Worm (Caenorhabditis elegans) whole organism, early embryonic: ENCODE results near the gene K01A6.4.

Experiments used
- B0310.2 ChIP-seq: sonication (generic microtip); optimal IDR thresholded peaks from 2 replicates; lab custom pipeline; 2016; ENCODE audit warnings: mild to moderate bottlenecking, missing genetic modification characterization, missing compliant biosample characterization
- F13C5.2 ChIP-seq: sonication (generic microtip); optimal IDR thresholded peaks from 2 replicates; lab custom pipeline; 2017; ENCODE audit warnings: mild to moderate bottlenecking, missing genetic modification characterization, inconsistent platforms, missing compliant biosample characterization
- aly-1 ChIP-seq: sonication (generic microtip); optimal IDR thresholded peaks from 2 replicates; lab custom pipeline; 2016; ENCODE audit warnings: missing genetic modification characterization, missing compliant biosample characterization
- ama-1 ChIP-seq: fragments of 150-350 bp; optimal IDR thresholded peaks from 2 replicates; lab custom pipeline; 2014
- ceh-13 ChIP-seq: fragments of 200-800 bp; sonication (Bioruptor generic); optimal IDR thresholded peaks from 2 replicates; lab custom pipeline; 2018; ENCODE audit warnings: mild to moderate bottlenecking, missing genetic modification characterization, missing compliant biosample characterization
- ceh-36 ChIP-seq: sonication (generic microtip); optimal IDR thresholded peaks from 2 replicates; lab custom pipeline; 2016; ENCODE audit warnings: missing genetic modification characterization, inconsistent platforms, missing compliant biosample characterization
- ets-7 ChIP-seq: sonication (generic microtip); optimal IDR thresholded peaks from 2 replicates; lab custom pipeline; 2016; ENCODE audit warnings: missing genotype, missing genetic modification characterization, missing compliant biosample characterization
- flt-1 ChIP-seq: fragments of 200-800 bp; sonication (Bioruptor generic); IDR thresholded peaks from 2 replicates; pipeline ENCODE4 v1.3.6; 2022; ENCODE audit warnings: missing genetic modification characterization, missing compliant biosample characterization
- hmbx-1 ChIP-seq: sonication (generic microtip); optimal IDR thresholded peaks from 2 replicates; lab custom pipeline; 2016; ENCODE audit warnings: mild to moderate bottlenecking, missing genetic modification characterization, missing compliant biosample characterization
- hmg-4 ChIP-seq: fragments of 200-800 bp; sonication (Bioruptor generic); optimal IDR thresholded peaks from 2 replicates; lab custom pipeline; 2018; ENCODE audit warnings: mild to moderate bottlenecking, missing genetic modification characterization, missing compliant biosample characterization
- hnd-1 ChIP-seq: sonication (generic microtip); optimal IDR thresholded peaks from 2 replicates; lab custom pipeline; 2016; ENCODE audit warnings: missing genetic modification characterization, missing compliant biosample characterization
- pes-1 ChIP-seq: fragments of 200-800 bp; sonication (Bioruptor generic); IDR thresholded peaks from 2 replicates; pipeline ENCODE4 v1.3.6; 2022; ENCODE audit warnings: missing genetic modification reagents, missing genetic modification characterization, missing compliant biosample characterization
- scrt-1 ChIP-seq: fragments of 200-800 bp; sonication (Bioruptor generic); IDR thresholded peaks from 2 replicates; pipeline ENCODE4 v1.3.6; 2022; ENCODE audit warnings: missing genetic modification characterization, missing compliant biosample characterization
- sea-1 ChIP-seq: fragments of 200-800 bp; sonication (Bioruptor generic); conservative IDR thresholded peaks from 2 replicates; pipeline ENCODE4 v1.3.6; 2022; ENCODE audit warnings: missing genetic modification characterization, missing compliant biosample characterization
- tbx-11 ChIP-seq: fragments of 200-800 bp; sonication (Bioruptor generic); IDR thresholded peaks from 2 replicates; pipeline ENCODE4 v1.3.6; 2022; ENCODE audit warnings: missing genetic modification characterization, missing compliant biosample characterization
- tbx-37 ChIP-seq: fragments of 200-800 bp; sonication (Bioruptor generic); conservative IDR thresholded peaks from 2 replicates; pipeline ENCODE4 v1.3.6; 2022; ENCODE audit warnings: missing genetic modification reagents, missing genetic modification characterization, missing compliant biosample characterization
- tra-4 ChIP-seq: sonication (generic microtip); optimal IDR thresholded peaks from 2 replicates; lab custom pipeline; 2017; ENCODE audit warnings: missing genetic modification characterization, missing compliant biosample characterization

K01A6.4 gene

ce11 chrIV:11716414-11716813 is 23.7 kb downstream of the K01A6.4 start:
- no peak for TF ChIP-seq tra-4 (tag; lab: Kevin White, UChicago)
- no peak for TF ChIP-seq ets-7
- no peak for TF ChIP-seq hmg-4 (GFP tag; lab: Kevin White, UChicago)
- TF ChIP-seq hmbx-1 (tag; lab: Kevin White, UChicago) = no peak
- TF ChIP-seq flt-1 = no peak
- TF ChIP-seq tbx-11 = no peak
- TF ChIP-seq F13C5.2 (tag; lab: Kevin White, UChicago) = no peak
- TF ChIP-seq B0310.2 (tag; lab: Kevin White, UChicago) = no peak
- TF ChIP-seq ceh-13 (GFP tag; lab: Kevin White, UChicago) = no peak
- no peak for TF ChIP-seq ceh-36 (tag; lab: Kevin White, UChicago)
- TF ChIP-seq scrt-1 (GFP tag; lab: Robert Waterston, UW) = no peak
- no peak for TF ChIP-seq pes-1 (GFP tag; lab: Robert Waterston, UW)
- TF ChIP-seq sea-1 (GFP tag; lab: Robert Waterston, UW) = no peak
- TF ChIP-seq tbx-37 (GFP tag; lab: Robert Waterston, UW) = no peak
- TF ChIP-seq ama-1 (lab: Kevin White, UChicago) = no peak
- TF ChIP-seq hnd-1 (tag; lab: Kevin White, UChicago) = no peak
- TF ChIP-seq aly-1 = no peak

- no peak for TF ChIP-seq ama-1 (lab: Kevin White, UChicago)
- TF ChIP-seq tra-4 (tag; lab: Kevin White, UChicago) = no peak
Measured at ce11 chrIV:11714739-11715138, 25.4 kb downstream of the K01A6.4 start, which contains the start of gene magi-1. magi-1 (plus strand) TSS chrIV:11715039.

ce11 chrIV:11713289-11713688 is 26.8 kb downstream of the K01A6.4 start:
- TF ChIP-seq scrt-1 (GFP tag; lab: Robert Waterston, UW) = no peak
- TF ChIP-seq hnd-1 (tag; lab: Kevin White, UChicago) = no peak
- no peak for TF ChIP-seq tbx-37 (GFP tag; lab: Robert Waterston, UW)
- TF ChIP-seq aly-1 = no peak
- TF ChIP-seq pes-1 (GFP tag; lab: Robert Waterston, UW) = no peak
- TF ChIP-seq tra-4 (tag; lab: Kevin White, UChicago) = no peak
- TF ChIP-seq ama-1 (lab: Kevin White, UChicago) = no peak
- TF ChIP-seq tbx-11 = no peak
- no peak for TF ChIP-seq hmbx-1 (tag; lab: Kevin White, UChicago)
- TF ChIP-seq flt-1 = no peak
- TF ChIP-seq ceh-13 (GFP tag; lab: Kevin White, UChicago) = no peak
- TF ChIP-seq ets-7 = no peak
- no peak for TF ChIP-seq F13C5.2 (tag; lab: Kevin White, UChicago)
- TF ChIP-seq ceh-36 (tag; lab: Kevin White, UChicago) = no peak
- TF ChIP-seq B0310.2 (tag; lab: Kevin White, UChicago) = no peak
- TF ChIP-seq sea-1 (GFP tag; lab: Robert Waterston, UW) = no peak
- TF ChIP-seq hmg-4 (GFP tag; lab: Kevin White, UChicago) = no peak

- TF ChIP-seq F13C5.2 (tag; lab: Kevin White, UChicago) = no peak
- no peak for TF ChIP-seq hnd-1 (tag; lab: Kevin White, UChicago)
- no peak for TF ChIP-seq scrt-1 (GFP tag; lab: Robert Waterston, UW)
- no peak for TF ChIP-seq tbx-37 (GFP tag; lab: Robert Waterston, UW)
- no peak for TF ChIP-seq tbx-11
- no peak for TF ChIP-seq ceh-36 (tag; lab: Kevin White, UChicago)
- no peak for TF ChIP-seq flt-1
- TF ChIP-seq ama-1 (lab: Kevin White, UChicago) = no peak
- no peak for TF ChIP-seq sea-1 (GFP tag; lab: Robert Waterston, UW)
- no peak for TF ChIP-seq tra-4 (tag; lab: Kevin White, UChicago)
- no peak for TF ChIP-seq aly-1
- TF ChIP-seq hmg-4 (GFP tag; lab: Kevin White, UChicago) = no peak
- TF ChIP-seq B0310.2 (tag; lab: Kevin White, UChicago) = no peak
Measured at ce11 chrIV:11710331-11710730, 29.8 kb downstream of the K01A6.4 start.

ce11 chrIV:11703685-11704296 is 36.3 kb downstream of the K01A6.4 start, which contains the start of the genes T22B3.3 and alg-3:
T22B3.3 (minus strand) TSS chrIV:11703785.
alg-3 (plus strand) TSS chrIV:11704246.
- TF ChIP-seq tbx-37 (GFP tag; lab: Robert Waterston, UW) (no peak), pes-1 (GFP tag; lab: Robert Waterston, UW) (no peak), aly-1 (no peak), ama-1 (lab: Kevin White, UChicago) (no peak), hmbx-1 (tag; lab: Kevin White, UChicago) (no peak), sea-1 (GFP tag; lab: Robert Waterston, UW) (no peak), hmg-4 (GFP tag; lab: Kevin White, UChicago) (no peak), F13C5.2 (tag; lab: Kevin White, UChicago) (no peak), B0310.2 (tag; lab: Kevin White, UChicago) (no peak), scrt-1 (GFP tag; lab: Robert Waterston, UW) (no peak), tra-4 (tag; lab: Kevin White, UChicago) (no peak), flt-1 (no peak), tbx-11 (no peak), ets-7 (no peak), ceh-13 (GFP tag; lab: Kevin White, UChicago) (no peak), hnd-1 (tag; lab: Kevin White, UChicago) (no peak), ceh-36 (tag; lab: Kevin White, UChicago) (no peak)

ce11 chrIV:11701878-11702277 is 38.2 kb downstream of the K01A6.4 start:
- TF ChIP-seq sea-1 (GFP tag; lab: Robert Waterston, UW) (no peak), ets-7 (no peak), aly-1 (no peak), tbx-11 (no peak), flt-1 (no peak), scrt-1 (GFP tag; lab: Robert Waterston, UW) (no peak), ama-1 (lab: Kevin White, UChicago) (no peak), hmg-4 (GFP tag; lab: Kevin White, UChicago) (no peak), tra-4 (tag; lab: Kevin White, UChicago) (no peak), ceh-36 (tag; lab: Kevin White, UChicago) (no peak), B0310.2 (tag; lab: Kevin White, UChicago) (no peak), ceh-13 (GFP tag; lab: Kevin White, UChicago) (no peak), pes-1 (GFP tag; lab: Robert Waterston, UW) (no peak), F13C5.2 (tag; lab: Kevin White, UChicago) (no peak), hnd-1 (tag; lab: Kevin White, UChicago) (no peak), tbx-37 (GFP tag; lab: Robert Waterston, UW) (no peak)
